Worm (Caenorhabditis elegans) whole organism, late embryonic: ENCODE data around the gene hmg-11.

Experiments
- ama-1 ChIP-seq: fragments of 150-350 bp; optimal IDR thresholded peaks from 2 replicates; lab custom pipeline; 2014
- ceh-14 ChIP-seq: sonication (generic microtip); optimal IDR thresholded peaks from 2 replicates; lab custom pipeline; 2016; ENCODE audit warnings: missing genotype, missing genetic modification characterization, missing compliant biosample characterization
- ceh-48 ChIP-seq: sonication (generic microtip); optimal IDR thresholded peaks from 2 replicates; lab custom pipeline; 2016; ENCODE audit warnings: missing genetic modification characterization, inconsistent platforms, missing compliant biosample characterization
- ets-4 ChIP-seq: sonication (generic microtip); optimal IDR thresholded peaks from 2 replicates; lab custom pipeline; 2016; ENCODE audit warnings: missing genetic modification characterization, missing compliant biosample characterization
- hlh-6 ChIP-seq: sonication (generic microtip); optimal IDR thresholded peaks from 2 replicates; lab custom pipeline; 2016; ENCODE audit warnings: missing genotype, missing genetic modification characterization, missing compliant biosample characterization
- pat-9 ChIP-seq: fragments of 200-800 bp; sonication (Bioruptor generic); optimal IDR thresholded peaks from 2 replicates; lab custom pipeline; 2018; ENCODE audit warnings: mild to moderate bottlenecking, missing genetic modification characterization, moderate library complexity, missing compliant biosample characterization
- syd-9 ChIP-seq: sonication (generic microtip); optimal IDR thresholded peaks from 2 replicates; lab custom pipeline; 2016; ENCODE audit warnings: mild to moderate bottlenecking, missing genetic modification characterization, moderate library complexity, missing compliant biosample characterization
- tbx-2 ChIP-seq: sonication (generic microtip); optimal IDR thresholded peaks from 2 replicates; lab custom pipeline; 2016; ENCODE audit warnings: missing genetic modification characterization, missing compliant biosample characterization

- TF ChIP-seq ama-1 (lab: Kevin White, UChicago) (no peak), ceh-48 (tag; lab: Kevin White, UChicago) (no peak), hlh-6 (tag; lab: Kevin White, UChicago) (no peak), tbx-2 (no peak), ceh-14 (tag; lab: Kevin White, UChicago) (no peak), ets-4 (no peak), pat-9 (tag; lab: Kevin White, UChicago) (no peak), syd-9 (tag; lab: Kevin White, UChicago) (no peak)
Measured at ce11 chrII:4706359-4706871, 33.5 kb downstream of the hmg-11 start, which contains the start of the genes F10G7.9 and tsn-1.
